Worm (Caenorhabditis elegans): ENCODE measurements around the gene atg-4.2.

- TF ChIP-seq pha-4 (tag; optimal IDR thresholded peaks at IDR 0.05) (no peak), unc-42 (tag; optimal IDR thresholded peaks at IDR 0.05) (no peak), dve-1 (tag; optimal IDR thresholded peaks at IDR 0.05) (no peak), ceh-19 (GFP tag; optimal IDR thresholded peaks at IDR 0.05) (no peak), ceh-34 (tag; optimal IDR thresholded peaks at IDR 0.05) (no peak), sox-4 (tag; optimal IDR thresholded peaks at IDR 0.05) (no peak), elt-2 (tag; optimal IDR thresholded peaks at IDR 0.05) (no peak), tbx-2 (tag; optimal IDR thresholded peaks at IDR 0.05) (no peak), C08G9.2 (tag; optimal IDR thresholded peaks at IDR 0.05) (no peak), pax-1 (tag; optimal IDR thresholded peaks at IDR 0.05) (no peak), unc-86 (tag; optimal IDR thresholded peaks at IDR 0.05) (no peak)
Observed at ce11 chrIV:11644705-11645104, 23.1 kb upstream of the atg-4.2 start.

Measured in whole organism, late embryonic.